Fruit fly (Drosophila melanogaster): Measurements from ENCODE around the gene CG18599.
A peak's percentile ranks its signal among the peaks of the same experiment; 100 is the strongest.

Gene CG18599

dm6 chr3R:18235879-18236278 lies 31.7 kb upstream of the CG18599 start, which contains the start of gene repo:
Gene repo, plus strand, starts transcription at chr3R:18236192.
- TF ChIP-seq CG13624 (GFP tag; optimal IDR thresholded peaks at IDR 0.05) (no peak), sug (tag; optimal IDR thresholded peaks at IDR 0.05) (no peak), gcm (GFP tag; optimal IDR thresholded peaks at IDR 0.05) (peak; percentile 93), Nf-YA (GFP tag; IDR thresholded peaks at IDR 0.05) (peak; percentile 89), tll (GFP tag; optimal IDR thresholded peaks at IDR 0.05) (peak in 1 of 2 experiments; percentile 51), CG32532 (GFP tag; IDR thresholded peaks at IDR 0.05) (peak; percentile 31; the same call in 1 of the 2 replicates), z (GFP tag; IDR thresholded peaks at IDR 0.05) (no peak), nmo (GFP tag; optimal IDR thresholded peaks at IDR 0.05) (no peak), CG6683 (GFP tag; optimal IDR thresholded peaks at IDR 0.05) (no peak), Dref (GFP tag; IDR thresholded peaks at IDR 0.05) (peak; percentile 23; the same call in 1 of the 2 replicates), CG5180 (GFP tag; optimal IDR thresholded peaks at IDR 0.05) (peak; percentile 12), Dll (GFP tag; IDR thresholded peaks at IDR 0.05; ENCODE audit: partially characterized antibody) (0 out of 4 replicates have a peak, but pooled peaks have one; percentile 40), Jarid2 (GFP tag; optimal IDR thresholded peaks at IDR 0.05) (peak; percentile 47), repo (GFP tag; optimal IDR thresholded peaks at IDR 0.05) (peak; percentile 19), bbx (GFP tag; IDR thresholded peaks at IDR 0.05; ENCODE audit: partially characterized antibody) (peak; percentile 27; the same call in 1 of the 2 replicates), rib (GFP tag; IDR thresholded peaks at IDR 0.05) (no peak), Deaf1 (tag; optimal IDR thresholded peaks at IDR 0.05) (peak; percentile 6), CG30403 (GFP tag; optimal IDR thresholded peaks at IDR 0.05) (no peak), CG15601 (tag; optimal IDR thresholded peaks at IDR 0.05) (peak; percentile 3), CG3065 (GFP tag; optimal IDR thresholded peaks at IDR 0.05) (no peak), ci (GFP tag; IDR thresholded peaks at IDR 0.05) (0 out of 3 replicates have a peak, but pooled peaks have one; percentile 22), bowl (GFP tag; IDR thresholded peaks at IDR 0.05) (no peak), mld (GFP tag; IDR thresholded peaks at IDR 0.05; ENCODE audit: partially characterized antibody) (no peak), NK7.1 (GFP tag; optimal IDR thresholded peaks at IDR 0.05) (no peak), CG32772 (GFP tag; IDR thresholded peaks at IDR 0.05) (peak; percentile 36; the same call in 1 of the 2 replicates), H2.0 (GFP tag; IDR thresholded peaks at IDR 0.05) (no peak), otp (GFP tag; IDR thresholded peaks at IDR 0.05) (0 out of 3 replicates have a peak, but pooled peaks have one; percentile 25), CG1529 (GFP tag; optimal IDR thresholded peaks at IDR 0.05) (no peak), CG1832 (GFP tag; optimal IDR thresholded peaks at IDR 0.05) (peak; percentile 90), zen (tag; optimal IDR thresholded peaks at IDR 0.05) (peak; percentile 37), nom (GFP tag; optimal IDR thresholded peaks at IDR 0.05) (no peak), ro (GFP tag; IDR thresholded peaks at IDR 0.05) (no peak), HHEX (GFP tag; optimal IDR thresholded peaks at IDR 0.05) (no peak), Opbp (GFP tag; IDR thresholded peaks at IDR 0.05; ENCODE audit: partially characterized antibody) (0 out of 3 replicates have a peak, but pooled peaks have one; percentile 30), ewg (GFP tag; optimal IDR thresholded peaks at IDR 0.05) (peak; percentile 18), CG4282 (GFP tag; optimal IDR thresholded peaks at IDR 0.05) (no peak), CG2199 (GFP tag; IDR thresholded peaks at IDR 0.05) (0 out of 3 replicates have a peak, but pooled peaks have one; percentile 53), Nf-YC (tag; optimal IDR thresholded peaks at IDR 0.05) (peak; percentile 98), Bteb2 (GFP tag; optimal IDR thresholded peaks at IDR 0.05) (no peak), Nf-YB (GFP tag; optimal IDR thresholded peaks at IDR 0.05) (peak; percentile 99), Dip2 (GFP tag; IDR thresholded peaks at IDR 0.05) (no peak), Fer3 (tag; optimal IDR thresholded peaks at IDR 0.05) (no peak), dati (GFP tag; IDR thresholded peaks at IDR 0.05) (no peak), peb (GFP tag; IDR thresholded peaks at IDR 0.05) (no peak), CG10431 (GFP tag; optimal IDR thresholded peaks at IDR 0.05) (no peak), lilli (GFP tag; optimal IDR thresholded peaks at IDR 0.05) (no peak), gem (tag; optimal IDR thresholded peaks at IDR 0.05) (no peak), lab (GFP tag; optimal IDR thresholded peaks at IDR 0.05) (no peak), nerfin-1 (tag; optimal IDR thresholded peaks at IDR 0.05) (peak; percentile 43), CG31388 (GFP tag; optimal IDR thresholded peaks at IDR 0.05) (no peak)

Measured in whole organism, embryonic.